Fruit fly (Drosophila melanogaster): ENCODE results near the gene CG15439.

The CG15439 gene

DNA sequence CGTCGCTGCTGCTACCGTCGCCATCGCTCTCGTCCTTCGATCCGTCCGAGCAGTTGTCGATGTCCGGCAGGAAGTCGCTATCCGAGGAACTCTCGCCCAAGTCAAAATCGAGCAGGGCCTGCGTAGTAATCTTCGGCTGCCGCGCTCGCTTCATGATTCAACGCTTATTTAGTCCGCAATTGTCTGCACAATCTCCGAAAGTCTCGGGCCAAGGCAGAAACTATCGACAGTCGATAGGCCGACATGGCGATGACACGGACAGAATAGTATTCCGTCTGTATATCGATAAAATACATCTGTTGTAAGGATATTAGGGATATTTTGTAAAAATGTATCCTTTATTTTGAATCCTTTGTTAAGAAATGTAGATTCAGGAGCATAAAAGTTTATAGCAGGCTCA lies at the start of gene CG15439:
CG15439 (minus strand) TSS at position 241 of the 400 bp plus-strand sequence.
- TF ChIP-seq CG1621 (tag; optimal IDR thresholded peaks at IDR 0.05), result peak; percentile 21
- TF ChIP-seq CG6276 (GFP tag; optimal IDR thresholded peaks at IDR 0.05), result no peak

DNA sequence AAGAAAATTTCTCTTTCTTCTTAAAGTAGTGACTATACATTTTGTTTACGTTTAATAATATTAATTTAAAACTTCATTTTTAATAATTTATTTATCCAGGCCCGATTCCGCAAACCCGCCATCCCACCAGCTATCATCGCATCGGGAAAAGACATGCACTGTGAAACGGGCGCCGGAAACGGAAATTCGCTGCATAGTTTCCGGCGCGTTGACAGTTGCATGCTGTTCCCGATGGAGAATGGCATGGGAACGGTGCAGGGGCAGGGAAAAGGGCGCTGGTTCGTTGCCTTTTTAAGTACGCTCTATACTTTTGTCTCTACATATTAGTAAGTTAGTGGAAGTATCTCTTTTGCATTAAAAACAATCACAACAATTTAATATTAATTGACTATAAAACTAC lies 25.1 kb upstream of the CG15439 start:
- TF ChIP-seq Ets96B (tag; optimal IDR thresholded peaks at IDR 0.05) (no peak), salr (GFP tag; optimal IDR thresholded peaks at IDR 0.05) (no peak), Sox14 (GFP tag; optimal IDR thresholded peaks at IDR 0.05) (no peak), CG1621 (tag; optimal IDR thresholded peaks at IDR 0.05) (no peak), achi (GFP tag; optimal IDR thresholded peaks at IDR 0.05) (peak; percentile 37), fd85E (GFP tag; optimal IDR thresholded peaks at IDR 0.05) (no peak), ss (GFP tag; optimal IDR thresholded peaks at IDR 0.05) (no peak), Eip78C (GFP tag) (peak; percentile 57), eg (GFP tag; IDR thresholded peaks at IDR 0.05) (peak; percentile 22; the same call in 1 of the 3 replicates), CG3919 (GFP tag; optimal IDR thresholded peaks at IDR 0.05) (peak; percentile 26)

DNA sequence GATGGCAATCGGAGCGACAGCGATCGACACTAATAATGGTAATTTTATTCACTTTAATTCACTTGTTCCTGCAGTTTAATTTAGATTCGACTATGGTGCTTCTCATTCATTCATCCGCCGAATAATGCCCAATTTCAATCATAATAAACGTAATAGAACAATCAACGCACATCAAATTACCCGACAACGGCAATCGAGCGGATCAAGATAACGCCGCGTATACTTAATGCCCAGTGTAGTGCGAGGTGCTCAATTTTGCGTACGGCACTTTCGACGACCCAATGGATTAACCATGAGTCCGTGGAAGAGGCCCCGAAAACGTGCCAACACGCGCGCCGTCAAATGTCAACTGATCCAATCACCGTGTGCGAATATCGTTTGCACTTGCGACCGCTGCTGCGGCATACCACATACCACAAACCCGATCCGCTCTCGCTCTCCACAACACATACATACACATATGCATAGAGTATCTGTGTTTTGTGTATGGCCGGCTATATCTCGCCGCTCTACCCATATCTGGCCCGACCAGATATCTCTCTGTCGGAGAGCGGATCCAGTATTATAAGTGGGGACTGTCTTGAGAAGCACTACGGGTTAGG lies 23.9 kb upstream of the CG15439 start, which contains the start of gene ine:
ine (minus strand) TSS at position 351 of the 602 bp plus-strand sequence.
- TF ChIP-seq Sox15 (GFP tag; optimal IDR thresholded peaks at IDR 0.05), result no peak
- no peak for TF ChIP-seq CG6808 (GFP tag; optimal IDR thresholded peaks at IDR 0.05)
- TF ChIP-seq Eip78C (GFP tag), result peak; percentile 55
- peak; percentile 55; the same call in 1 of the 3 replicates for TF ChIP-seq CG6163 (GFP tag; IDR thresholded peaks at IDR 0.05)
- TF ChIP-seq eg (GFP tag; IDR thresholded peaks at IDR 0.05), result peak; percentile 50; the same call in 1 of the 3 replicates
- TF ChIP-seq CG16779 (tag; optimal IDR thresholded peaks at IDR 0.05), result peak; percentile 25
- TF ChIP-seq CG3032 (tag; optimal IDR thresholded peaks at IDR 0.05), result no peak
- TF ChIP-seq CG1621 (tag; optimal IDR thresholded peaks at IDR 0.05), result peak; percentile 42

DNA sequence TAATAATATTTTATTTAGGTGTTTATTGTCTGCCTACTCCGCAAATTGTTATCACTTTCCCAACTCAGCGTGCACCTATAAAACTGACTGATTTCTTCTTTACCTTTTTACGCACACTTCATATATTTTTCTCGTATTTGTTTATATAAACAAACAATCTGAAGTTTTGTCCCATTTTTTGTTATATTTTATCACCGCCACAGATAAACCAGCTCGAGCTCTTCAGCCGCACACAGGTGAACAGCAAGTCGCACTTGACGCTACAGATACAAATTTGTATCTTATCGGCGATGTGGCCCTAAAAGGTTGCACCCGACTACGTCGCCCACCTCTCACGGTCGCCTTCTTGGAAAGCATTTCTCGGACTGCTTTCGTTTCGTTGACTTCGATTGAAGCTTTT lies 22.6 kb upstream of the CG15439 start:
- no peak for TF ChIP-seq CG6808 (GFP tag; optimal IDR thresholded peaks at IDR 0.05)
- peak; percentile 46 for TF ChIP-seq fkh (GFP tag; optimal IDR thresholded peaks at IDR 0.05)

DNA sequence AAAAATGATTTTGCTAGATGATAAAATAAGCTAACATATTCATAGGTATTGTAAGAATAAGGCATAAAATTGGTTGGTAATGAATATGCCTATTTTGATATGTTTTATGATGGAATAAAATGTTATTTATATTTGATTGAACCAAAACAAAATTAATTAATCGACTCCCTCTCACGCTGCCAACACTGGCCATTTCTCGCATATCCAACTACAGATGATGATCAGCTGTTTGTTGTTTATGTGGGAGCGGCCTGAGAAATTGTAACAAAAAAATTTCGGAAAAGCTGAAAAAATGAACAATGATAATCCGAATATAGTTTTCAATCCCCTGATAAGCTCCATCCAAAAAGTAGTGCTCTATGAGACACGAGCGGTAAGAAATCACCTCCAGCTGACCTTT lies 12.1 kb upstream of the CG15439 start, which contains the start of gene FIG4:
FIG4 (plus strand) TSS at position 229 of the 400 bp plus-strand sequence.
- TF ChIP-seq net (GFP tag; optimal IDR thresholded peaks at IDR 0.05), result no peak
- peak; percentile 36 for TF ChIP-seq Sox102F (GFP tag; optimal IDR thresholded peaks at IDR 0.05)
- TF ChIP-seq esn (GFP tag; optimal IDR thresholded peaks at IDR 0.05), result peak; percentile 16

DNA sequence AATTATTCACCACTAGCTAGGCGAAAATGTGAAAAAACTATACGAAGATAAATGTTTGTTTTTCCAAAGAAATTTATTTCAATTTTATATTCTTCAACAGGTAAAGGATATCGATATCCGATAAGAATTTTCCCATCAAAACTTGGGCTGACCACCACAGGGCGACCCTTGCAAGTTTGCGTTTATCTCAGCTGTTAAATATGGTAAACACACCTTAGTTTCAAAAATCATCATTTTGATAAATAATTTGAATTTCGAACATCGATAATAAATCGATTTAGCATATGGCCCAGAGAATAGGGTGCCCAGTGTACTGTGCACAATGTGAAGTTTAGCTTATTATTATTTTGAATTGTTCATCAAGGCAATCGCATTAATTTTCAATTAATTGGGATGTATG lies 10.5 kb upstream of the CG15439 start, which contains the start of the genes CG15443 and Paris:
CG15443 (minus strand) TSS at position 125 of the 400 bp plus-strand sequence.
Paris (plus strand) TSS at position 289 of the 400 bp plus-strand sequence.
- TF ChIP-seq Sox15 (GFP tag; optimal IDR thresholded peaks at IDR 0.05) (no peak), CG8119 (GFP tag; IDR thresholded peaks at IDR 0.05) (no peak), dsx (GFP tag; optimal IDR thresholded peaks at IDR 0.05; ENCODE audit: poor library complexity, severe bottlenecking) (no peak), Hr38 (GFP tag; optimal IDR thresholded peaks at IDR 0.05) (no peak), fkh (GFP tag; optimal IDR thresholded peaks at IDR 0.05) (peak; percentile 36), Eip78C (GFP tag) (peak; percentile 32), CG10631 (GFP tag; optimal IDR thresholded peaks at IDR 0.05) (no peak), CG11902 (GFP tag; optimal IDR thresholded peaks at IDR 0.05) (no peak)

DNA sequence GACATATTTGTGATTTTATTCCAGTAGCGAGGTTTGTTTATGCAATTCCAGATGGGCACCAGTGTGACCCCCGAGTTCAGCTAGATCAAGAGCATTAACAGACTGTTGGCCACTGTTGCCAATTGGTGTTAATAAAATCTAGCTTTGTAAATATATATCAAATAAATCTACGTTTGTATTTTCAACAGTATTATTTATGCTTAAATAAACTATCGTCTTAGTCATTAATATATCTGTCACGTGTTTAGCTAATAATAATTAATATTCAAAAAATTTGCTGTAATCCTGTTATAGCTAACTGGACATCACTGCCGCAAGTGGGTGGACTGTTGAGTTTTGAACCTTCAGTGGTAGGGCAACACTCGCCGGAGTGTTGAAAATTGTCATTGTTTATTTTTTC lies 6.7 kb upstream of the CG15439 start, which contains the start of the genes mRpL27 and CG15435:
mRpL27 (minus strand) TSS at position 96 of the 400 bp plus-strand sequence.
CG15435 (plus strand) TSS at position 187 of the 400 bp plus-strand sequence.
- TF ChIP-seq esn (GFP tag; optimal IDR thresholded peaks at IDR 0.05) (peak; percentile 41), Hr39 (GFP tag; optimal IDR thresholded peaks at IDR 0.05) (peak; percentile 15), Sox102F (GFP tag; optimal IDR thresholded peaks at IDR 0.05) (no peak), achi (GFP tag; optimal IDR thresholded peaks at IDR 0.05) (no peak), CG6163 (GFP tag; IDR thresholded peaks at IDR 0.05) (no peak), CG8119 (GFP tag; IDR thresholded peaks at IDR 0.05) (no peak), CG6792 (GFP tag; optimal IDR thresholded peaks at IDR 0.05) (no peak), fd59A (GFP tag; optimal IDR thresholded peaks at IDR 0.05) (no peak), Eip93F (GFP tag; optimal IDR thresholded peaks at IDR 0.05) (no peak), CG6854 (GFP tag; optimal IDR thresholded peaks at IDR 0.05) (no peak), acj6 (GFP tag; optimal IDR thresholded peaks at IDR 0.05) (no peak), svp (GFP tag) (peak; percentile 92), Ets96B (tag; optimal IDR thresholded peaks at IDR 0.05) (peak; percentile 4), Blimp-1 (GFP tag; optimal IDR thresholded peaks at IDR 0.05) (no peak), CG6276 (GFP tag; optimal IDR thresholded peaks at IDR 0.05) (no peak), CG3919 (GFP tag; optimal IDR thresholded peaks at IDR 0.05) (no peak), Lpt (GFP tag; optimal IDR thresholded peaks at IDR 0.05) (no peak), salr (GFP tag; optimal IDR thresholded peaks at IDR 0.05) (no peak), CG34406 (GFP tag; optimal IDR thresholded peaks at IDR 0.05) (no peak), spab (GFP tag; optimal IDR thresholded peaks at IDR 0.05) (no peak), ss (GFP tag; optimal IDR thresholded peaks at IDR 0.05) (no peak), topi (GFP tag; optimal IDR thresholded peaks at IDR 0.05) (peak; percentile 23)

Measured in whole organism, prepupa.